Worm (Caenorhabditis elegans) whole organism, L3 larva: ENCODE measurements around the gene dph-7.

ENCODE experiments used
- ceh-28 ChIP-seq: fragments of 150-350 bp; optimal IDR thresholded peaks from 2 replicates; lab custom pipeline; 2014; ENCODE audit warnings: missing biosample characterization, missing genetic modification reagents, missing genetic modification characterization
- ceh-82 ChIP-seq: fragments of 150-350 bp; optimal IDR thresholded peaks from 2 replicates; lab custom pipeline; 2014; ENCODE audit warnings: missing biosample characterization, missing genetic modification characterization
- daf-12 ChIP-seq: fragments of 150-350 bp; optimal IDR thresholded peaks from 2 replicates; lab custom pipeline; 2014; ENCODE audit warnings: missing biosample characterization, missing genetic modification reagents, missing genetic modification characterization
- fkh-10 ChIP-seq: sonication (generic microtip); optimal IDR thresholded peaks from 2 replicates; lab custom pipeline; 2017; ENCODE audit warnings: missing biosample characterization, missing genetic modification reagents, missing genetic modification characterization
- hmg-11 ChIP-seq: sonication (generic microtip); optimal IDR thresholded peaks from 2 replicates; lab custom pipeline; 2016; ENCODE audit warnings: missing genetic modification characterization, missing compliant biosample characterization
- skn-1 ChIP-seq: fragments of 150-350 bp; optimal IDR thresholded peaks from 2 replicates; lab custom pipeline; 2014; ENCODE audit warnings: missing biosample characterization, missing genetic modification characterization
- unc-39 ChIP-seq: sonication (generic microtip); optimal IDR thresholded peaks from 4 replicates; lab custom pipeline; 2017; ENCODE audit warnings: missing biosample characterization, missing genetic modification characterization
- ztf-11 ChIP-seq: fragments of 150-350 bp; optimal IDR thresholded peaks from 2 replicates; lab custom pipeline; 2014; ENCODE audit warnings: missing biosample characterization, missing genetic modification characterization

DNA sequence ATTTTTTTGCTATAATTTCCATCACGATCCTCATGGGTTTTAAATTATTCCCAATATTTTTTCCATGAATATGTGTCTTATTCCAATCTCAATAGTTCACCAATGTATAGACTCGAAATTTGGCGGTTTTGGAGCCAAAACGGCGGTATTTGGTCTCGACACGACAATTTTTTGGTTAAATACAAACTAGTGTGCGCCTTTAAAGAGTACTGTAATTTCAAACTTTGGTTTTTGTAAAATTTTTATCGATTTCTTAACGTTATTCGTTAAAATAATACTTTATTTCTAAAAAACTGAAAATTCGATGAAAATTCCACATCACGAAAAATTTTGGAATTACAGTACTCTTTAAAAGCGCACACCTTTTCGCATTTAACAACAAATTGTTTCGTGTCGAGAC, 287 bp upstream of the dph-7 start:
- no peak for TF ChIP-seq fkh-10 (GFP tag; lab: Kevin White, UChicago)
- TF ChIP-seq skn-1 (tag; lab: Kevin White, UChicago) = no peak
- TF ChIP-seq ceh-28 (tag; lab: Kevin White, UChicago) = no peak
- TF ChIP-seq unc-39 (tag; lab: Kevin White, UChicago) = no peak
- no peak for TF ChIP-seq ceh-82 (tag; lab: Kevin White, UChicago)
- no peak for TF ChIP-seq hmg-11
- TF ChIP-seq ztf-11 (tag; lab: Kevin White, UChicago) = no peak
- TF ChIP-seq daf-12 (tag; lab: Kevin White, UChicago) = no peak
